Worm (Caenorhabditis elegans) whole organism, L2 larva: Measurements from ENCODE around the gene fat-5.

Source experiments
- alr-1 ChIP-seq: fragments of 150-350 bp; optimal IDR thresholded peaks from 2 replicates; lab custom pipeline; 2014; ENCODE audit warnings: missing biosample characterization, missing genetic modification characterization
- lin-39 ChIP-seq: fragments of 150-350 bp; optimal IDR thresholded peaks from 2 replicates; lab custom pipeline; 2014; ENCODE audit warnings: missing biosample characterization, missing genetic modification reagents, missing genetic modification characterization

DNA sequence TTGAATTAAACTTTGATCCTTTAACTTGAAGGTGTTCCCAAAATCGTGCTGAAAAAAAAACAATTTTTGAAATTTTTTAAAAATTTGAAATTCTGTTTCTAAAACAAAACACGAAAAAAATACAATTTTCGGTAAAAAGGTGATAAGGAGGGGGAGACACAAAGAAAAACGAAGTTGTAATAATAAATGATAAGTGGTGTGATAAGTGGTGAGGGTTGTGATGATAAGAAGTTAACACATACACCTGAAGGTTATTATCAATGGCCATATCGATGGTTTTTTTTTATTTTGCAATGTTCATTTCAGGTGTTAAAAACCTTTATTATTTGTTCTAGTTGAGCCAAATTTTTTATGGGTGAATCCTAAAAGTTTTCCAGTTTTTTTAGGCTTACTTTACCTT is 10.5 kb upstream of the fat-5 start, which contains the start of gene twk-33:
- no peak for TF ChIP-seq lin-39 (tag; lab: Kevin White, UChicago)
- TF ChIP-seq alr-1 (tag; lab: Kevin White, UChicago), result no peak
